Fruit fly (Drosophila melanogaster) whole organism, embryonic: Measurements from ENCODE around the gene MSBP.
A peak's percentile ranks its signal among the peaks of the same experiment; 100 is the strongest.

Experiments
- Abd-B ChIP-seq: fragments of 200-800 bp; sonication (Bioruptor generic); optimal IDR thresholded peaks from 2 replicates; lab custom pipeline; 2018; ENCODE audit warnings: missing biosample characterization, mild to moderate bottlenecking, missing genetic modification characterization, moderate library complexity
- Asciz ChIP-seq: fragments of 200-800 bp; sonication (Bioruptor generic); optimal IDR thresholded peaks from 2 replicates; lab custom pipeline; 2017; ENCODE audit warnings: missing biosample characterization, mild to moderate bottlenecking, missing genetic modification characterization, missing genetic modification reagents
- CG10147 ChIP-seq: fragments of 200-800 bp; sonication (Bioruptor generic); optimal IDR thresholded peaks from 2 replicates; lab custom pipeline; 2019; ENCODE audit warnings: missing biosample characterization, mild to moderate bottlenecking, missing genetic modification characterization, moderate library complexity
- CG10543 ChIP-seq: fragments of 200-800 bp; sonication (Bioruptor generic); optimal IDR thresholded peaks from 3 replicates; lab custom pipeline; 2017; ENCODE audit warnings: missing biosample characterization, mild to moderate bottlenecking, missing genetic modification characterization, moderate library complexity
- CG1647 ChIP-seq: fragments of 200-800 bp; sonication (Bioruptor generic); optimal IDR thresholded peaks from 3 replicates; lab custom pipeline; 2016; ENCODE audit warnings: missing biosample characterization, missing genetic modification characterization
- CG17612 ChIP-seq: fragments of 200-800 bp; sonication (Bioruptor generic); IDR thresholded peaks from 2 replicates; pipeline ENCODE4 v1.3.6; 2022; ENCODE audit warnings: missing biosample characterization, missing genetic modification characterization
- CG17829 ChIP-seq: fragments of 200-800 bp; optimal IDR thresholded peaks from 2 replicates; lab custom pipeline; 2019; ENCODE audit warnings: missing biosample characterization, mild to moderate bottlenecking, missing genetic modification characterization, moderate library complexity
- CG18262 ChIP-seq: fragments of 200-800 bp; optimal IDR thresholded peaks from 3 replicates; lab custom pipeline; 2019; ENCODE audit warnings: missing biosample characterization, mild to moderate bottlenecking, missing genetic modification characterization, moderate library complexity
- CG3281 ChIP-seq: fragments of 200-800 bp; sonication (Bioruptor generic); optimal IDR thresholded peaks from 3 replicates; lab custom pipeline; 2017; ENCODE audit warnings: missing biosample characterization, mild to moderate bottlenecking, missing genetic modification characterization
- CG4730 ChIP-seq: fragments of 200-800 bp; sonication (Bioruptor generic); IDR thresholded peaks from 2 replicates; pipeline ENCODE4 v1.3.6; 2022; ENCODE audit warnings: missing biosample characterization, missing genetic modification characterization
- CG7963 ChIP-seq: fragments of 200-800 bp; sonication (Bioruptor generic); IDR thresholded peaks from 3 replicates; pipeline ENCODE4 v1.3.6; 2022; ENCODE audit warnings: missing biosample characterization, missing genetic modification characterization; ENCODE audit not compliant: partially characterized antibody
- CG9727 ChIP-seq: fragments of 200-800 bp; sonication (Bioruptor generic); optimal IDR thresholded peaks from 3 replicates; lab custom pipeline; 2017; ENCODE audit warnings: missing biosample characterization, mild to moderate bottlenecking, missing genetic modification characterization
- CTCF ChIP-seq: fragments of 200-800 bp; sonication (Bioruptor generic); optimal IDR thresholded peaks from 2 replicates; lab custom pipeline; 2017; ENCODE audit warnings: missing biosample characterization, mild to moderate bottlenecking, missing genetic modification characterization, moderate library complexity
- Dip3 ChIP-seq: fragments of 200-800 bp; sonication (Bioruptor generic); optimal IDR thresholded peaks from 3 replicates; lab custom pipeline; 2016; ENCODE audit warnings: missing biosample characterization, missing genetic modification characterization
- E2f2 ChIP-seq: fragments of 200-800 bp; sonication (Bioruptor generic); IDR thresholded peaks from 2 replicates; pipeline ENCODE4 v1.3.6; 2022; ENCODE audit warnings: missing biosample characterization, missing genetic modification characterization
- ERR ChIP-seq: fragments of 200-800 bp; sonication (Bioruptor generic); optimal IDR thresholded peaks from 2 replicates; lab custom pipeline; 2016; ENCODE audit warnings: missing biosample characterization, missing genetic modification characterization
- Elba2 ChIP-seq: fragments of 200-800 bp; sonication (Bioruptor generic); optimal IDR thresholded peaks from 3 replicates; lab custom pipeline; 2016; ENCODE audit warnings: missing biosample characterization, missing genetic modification characterization
- MTF-1 ChIP-seq: fragments of 200-800 bp; sonication (Bioruptor generic); optimal IDR thresholded peaks from 2 replicates; lab custom pipeline; 2018; ENCODE audit warnings: missing biosample characterization, mild to moderate bottlenecking, missing genetic modification characterization, borderline replicate concordance
- Med ChIP-seq: fragments of 200-800 bp; sonication (Bioruptor generic); peaks from one replicate; lab custom pipeline; 2016; ENCODE audit warnings: missing biosample characterization, missing genetic modification characterization, mild to moderate bottlenecking, inconsistent platforms, moderate library complexity
- Myb ChIP-seq: fragments of 200-800 bp; sonication (Bioruptor generic); optimal IDR thresholded peaks from 2 replicates; lab custom pipeline; 2016; ENCODE audit warnings: missing biosample characterization, missing genetic modification characterization
- Optix ChIP-seq: fragments of 200-800 bp; sonication (Bioruptor generic); IDR thresholded peaks from 3 replicates; pipeline ENCODE4 v1.3.6; 2022; ENCODE audit warnings: missing biosample characterization, missing genetic modification characterization
- Pdp1 ChIP-seq, 2 experiments: fragments of 200-800 bp; sonication (Bioruptor generic); optimal IDR thresholded peaks; 3 replicates each; lab custom pipeline; 2016; ENCODE audit warnings: missing biosample characterization in 2 of 2, missing genetic modification characterization in 2 of 2, mild to moderate bottlenecking in 1 of 2, moderate library complexity in 1 of 2
- Sry-β ChIP-seq: fragments of 200-800 bp; sonication (Bioruptor generic); optimal IDR thresholded peaks from 2 replicates; lab custom pipeline; 2018; ENCODE audit warnings: missing biosample characterization, mild to moderate bottlenecking, missing genetic modification characterization, moderate library complexity
- Usf ChIP-seq: fragments of 200-800 bp; sonication (Bioruptor generic); optimal IDR thresholded peaks from 2 replicates; lab custom pipeline; 2017; ENCODE audit warnings: missing genotype, missing biosample characterization, missing genetic modification characterization
- Xbp1 ChIP-seq: fragments of 200-800 bp; sonication (Bioruptor generic); optimal IDR thresholded peaks from 3 replicates; lab custom pipeline; 2016; ENCODE audit warnings: missing biosample characterization, mild to moderate bottlenecking, missing genetic modification characterization
- YL-1 ChIP-seq: fragments of 200-800 bp; sonication (Bioruptor generic); optimal IDR thresholded peaks from 3 replicates; lab custom pipeline; 2017; ENCODE audit warnings: missing biosample characterization, mild to moderate bottlenecking, missing genetic modification characterization
- ab ChIP-seq: fragments of 200-800 bp; sonication (Bioruptor generic); optimal IDR thresholded peaks from 2 replicates; lab custom pipeline; 2016; ENCODE audit warnings: missing biosample characterization, missing genetic modification characterization
- ash1 ChIP-seq: fragments of 200-800 bp; sonication (Bioruptor generic); optimal IDR thresholded peaks from 2 replicates; lab custom pipeline; 2018; ENCODE audit warnings: missing biosample characterization, mild to moderate bottlenecking, missing genetic modification characterization
- ato ChIP-seq: fragments of 200-800 bp; sonication (Bioruptor generic); IDR thresholded peaks from 2 replicates; pipeline ENCODE4 v1.3.6; 2022; ENCODE audit warnings: missing biosample characterization, missing genetic modification characterization; ENCODE audit not compliant: partially characterized antibody
- bsh ChIP-seq, 2 experiments: fragments of 200-800 bp; sonication (Bioruptor generic); optimal IDR thresholded peaks; 2 replicates each; lab custom pipeline; 2017 to 2018; ENCODE audit warnings: mild to moderate bottlenecking in 2 of 2, missing biosample characterization in 2 of 2, missing genetic modification characterization in 2 of 2, moderate library complexity in 1 of 2
- cg ChIP-seq: fragments of 200-800 bp; sonication (Bioruptor generic); optimal IDR thresholded peaks from 3 replicates; lab custom pipeline; 2019; ENCODE audit warnings: missing biosample characterization, mild to moderate bottlenecking, missing genetic modification characterization, moderate library complexity
- chinmo ChIP-seq: fragments of 200-800 bp; sonication (Bioruptor generic); IDR thresholded peaks from 4 replicates; pipeline ENCODE4 v1.3.6; 2022; ENCODE audit warnings: missing biosample characterization, missing genetic modification characterization; ENCODE audit not compliant: partially characterized antibody
- crp ChIP-seq, 2 experiments: fragments of 200-800 bp; sonication (Bioruptor generic); optimal IDR thresholded peaks; 2 replicates in 1 of 2; 3 replicates in 1 of 2; lab custom pipeline; 2017; ENCODE audit warnings: missing biosample characterization in 2 of 2, missing genetic modification characterization in 2 of 2, mild to moderate bottlenecking in 1 of 2, moderate library complexity in 1 of 2
- danr ChIP-seq: fragments of 200-800 bp; sonication (Bioruptor generic); IDR thresholded peaks from 2 replicates; pipeline ENCODE4 v1.3.6; 2022; ENCODE audit warnings: missing biosample characterization, missing genetic modification characterization
- dmrt99B ChIP-seq: fragments of 200-800 bp; sonication (Bioruptor generic); optimal IDR thresholded peaks from 2 replicates; lab custom pipeline; 2018; ENCODE audit warnings: missing biosample characterization, mild to moderate bottlenecking, missing genetic modification characterization, moderate library complexity
- ewg ChIP-seq: fragments of 200-800 bp; sonication (Bioruptor generic); optimal IDR thresholded peaks from 3 replicates; lab custom pipeline; 2017; ENCODE audit warnings: mild to moderate bottlenecking, missing biosample characterization, missing genetic modification reagents, missing genetic modification characterization
- fd3F ChIP-seq: fragments of 200-800 bp; sonication (Bioruptor generic); optimal IDR thresholded peaks from 2 replicates; lab custom pipeline; 2018; ENCODE audit warnings: missing biosample characterization, mild to moderate bottlenecking, missing genetic modification characterization, moderate library complexity
- fd64A ChIP-seq: fragments of 200-800 bp; sonication (Bioruptor generic); optimal IDR thresholded peaks from 3 replicates; lab custom pipeline; 2018; ENCODE audit warnings: missing biosample characterization, mild to moderate bottlenecking, missing genetic modification characterization
- lbe ChIP-seq: fragments of 200-800 bp; sonication (Bioruptor generic); optimal IDR thresholded peaks from 2 replicates; lab custom pipeline; 2016; ENCODE audit warnings: missing biosample characterization, mild to moderate bottlenecking, missing genetic modification characterization
- nmo ChIP-seq: fragments of 200-800 bp; sonication (Bioruptor generic); optimal IDR thresholded peaks from 2 replicates; lab custom pipeline; 2018; ENCODE audit warnings: missing biosample characterization, mild to moderate bottlenecking, missing genetic modification characterization, moderate library complexity
- phol ChIP-seq: fragments of 200-800 bp; sonication (Bioruptor generic); optimal IDR thresholded peaks from 3 replicates; lab custom pipeline; 2018; ENCODE audit warnings: missing biosample characterization, mild to moderate bottlenecking, missing genetic modification characterization, moderate library complexity
- pzg ChIP-seq: fragments of 200-800 bp; sonication (Bioruptor generic); optimal IDR thresholded peaks from 3 replicates; lab custom pipeline; 2018; ENCODE audit warnings: missing biosample characterization, mild to moderate bottlenecking, missing genetic modification characterization, moderate library complexity
- row ChIP-seq: fragments of 200-800 bp; sonication (Bioruptor generic); IDR thresholded peaks from 3 replicates; pipeline ENCODE4 v1.3.6; 2022; ENCODE audit warnings: missing biosample characterization, missing genetic modification characterization
- sd ChIP-seq: fragments of 200-800 bp; sonication (Bioruptor generic); optimal IDR thresholded peaks from 3 replicates; lab custom pipeline; 2018; ENCODE audit warnings: missing biosample characterization, mild to moderate bottlenecking, missing genetic modification characterization, moderate library complexity
- sna ChIP-seq: fragments of 200-800 bp; sonication (Bioruptor generic); IDR thresholded peaks from 2 replicates; pipeline ENCODE4 v1.3.6; 2022; ENCODE audit warnings: missing biosample characterization, missing genetic modification characterization; ENCODE audit not compliant: partially characterized antibody
- sug ChIP-seq: fragments of 200-800 bp; optimal IDR thresholded peaks from 2 replicates; lab custom pipeline; 2019; ENCODE audit warnings: missing biosample characterization, mild to moderate bottlenecking, missing genetic modification characterization, moderate library complexity
- trem ChIP-seq: fragments of 200-800 bp; optimal IDR thresholded peaks from 3 replicates; lab custom pipeline; 2019; ENCODE audit warnings: missing biosample characterization, mild to moderate bottlenecking, missing genetic modification characterization, moderate library complexity
- twi ChIP-seq: fragments of 200-800 bp; optimal IDR thresholded peaks from 2 replicates; lab custom pipeline; 2019; ENCODE audit warnings: missing biosample characterization, mild to moderate bottlenecking, missing genetic modification characterization, moderate library complexity
- zen ChIP-seq: fragments of 200-800 bp; sonication (Bioruptor generic); optimal IDR thresholded peaks from 3 replicates; lab custom pipeline; 2018; ENCODE audit warnings: missing biosample characterization, mild to moderate bottlenecking, missing genetic modification characterization, moderate library complexity

The MSBP gene

dm6 chrX:15852815-15853542, 36.9 kb downstream of the MSBP start, which contains the start of the genes UBL3 and CG15914 (continued):
- no peak for TF ChIP-seq danr
- no peak for TF ChIP-seq fd3F (GFP tag; lab: Kevin White, UChicago)
- peak; percentile 60 for TF ChIP-seq ewg (GFP tag; lab: Kevin White, UChicago)
- TF ChIP-seq Sry-β (GFP tag; lab: Kevin White, UChicago) = no peak
- TF ChIP-seq nmo (GFP tag; lab: Kevin White, UChicago) = peak; percentile 40
- no peak for TF ChIP-seq CG10147 (GFP tag; lab: Kevin White, UChicago)
- no peak for TF ChIP-seq ash1 (GFP tag; lab: Kevin White, UChicago)
- TF ChIP-seq Abd-B (GFP tag; lab: Kevin White, UChicago) = no peak
- TF ChIP-seq fd64A (GFP tag; lab: Kevin White, UChicago) = no peak
- TF ChIP-seq Dip3 (GFP tag; lab: Kevin White, UChicago) = no peak
- TF ChIP-seq Xbp1 (GFP tag; lab: Kevin White, UChicago) = no peak
- TF ChIP-seq CG17612 (GFP tag; lab: Robert Waterston, UW) = no peak
- peak; percentile 51 for TF ChIP-seq sd (tag; lab: Kevin White, UChicago)
- no peak for TF ChIP-seq ab
- TF ChIP-seq dmrt99B (tag; lab: Kevin White, UChicago) = no peak
- peak; percentile 53 for TF ChIP-seq row (GFP tag; lab: Robert Waterston, UW)
- no peak for TF ChIP-seq Usf (GFP tag; lab: Kevin White, UChicago)
- TF ChIP-seq chinmo (GFP tag; lab: Robert Waterston, UW) = 0 out of 4 replicates have a peak, but pooled peaks have one; percentile 59
- no peak for TF ChIP-seq bsh (GFP tag; optimal IDR thresholded peaks at IDR 0.05; lab: Kevin White, UChicago)
- TF ChIP-seq CG7963 (GFP tag; lab: Robert Waterston, UW) = no peak
- TF ChIP-seq MTF-1 (GFP tag; lab: Kevin White, UChicago) = peak; percentile 67
- no peak for TF ChIP-seq Elba2 (GFP tag; lab: Kevin White, UChicago)
- peak; percentile 44 to 89 for TF ChIP-seq crp (GFP tag; optimal IDR thresholded peaks at IDR 0.05; lab: Kevin White, UChicago)
- TF ChIP-seq ato = no peak
- peak; percentile 30 for TF ChIP-seq sug
- TF ChIP-seq pzg (GFP tag; lab: Kevin White, UChicago) = peak; percentile 81
- peak; percentile 57 for TF ChIP-seq Med (GFP tag; lab: Kevin White, UChicago)
- TF ChIP-seq CG9727 (GFP tag; lab: Kevin White, UChicago) = peak; percentile 39
- peak; percentile 37 for TF ChIP-seq lbe
- no peak for TF ChIP-seq CG18262
- TF ChIP-seq phol = peak; percentile 57
- TF ChIP-seq E2f2 (GFP tag; lab: Robert Waterston, UW) = peak; percentile 60
- no peak for TF ChIP-seq CG1647 (GFP tag; lab: Kevin White, UChicago)
- no peak for TF ChIP-seq Optix (GFP tag; lab: Robert Waterston, UW)
- no peak for TF ChIP-seq CG3281 (GFP tag; lab: Kevin White, UChicago)
- TF ChIP-seq trem = peak; percentile 80
- TF ChIP-seq zen (tag; lab: Kevin White, UChicago) = peak; percentile 9
- no peak for TF ChIP-seq ERR
- no peak for TF ChIP-seq Asciz (GFP tag; lab: Kevin White, UChicago)
- TF ChIP-seq CTCF = no peak
- TF ChIP-seq Myb = peak; percentile 10
- peak; percentile 21 for TF ChIP-seq CG10543
- peak; percentile 85 for TF ChIP-seq cg (GFP tag; lab: Kevin White, UChicago)
- peak; percentile 51 for TF ChIP-seq YL-1 (GFP tag; lab: Kevin White, UChicago)
- TF ChIP-seq sna (GFP tag; lab: Robert Waterston, UW) = no peak
- peak; percentile 14 for TF ChIP-seq twi (tag; lab: Kevin White, UChicago)
- TF ChIP-seq CG17829 (tag; lab: Kevin White, UChicago) = peak; percentile 36
- no peak for TF ChIP-seq CG4730 (GFP tag; lab: Robert Waterston, UW)
- peak in 1 of 2 experiments; percentile 53 for TF ChIP-seq Pdp1 (GFP tag; optimal IDR thresholded peaks at IDR 0.05; lab: Kevin White, UChicago)
